Fruit fly (Drosophila melanogaster): ENCODE data around the gene Ugt305A1.

DNA sequence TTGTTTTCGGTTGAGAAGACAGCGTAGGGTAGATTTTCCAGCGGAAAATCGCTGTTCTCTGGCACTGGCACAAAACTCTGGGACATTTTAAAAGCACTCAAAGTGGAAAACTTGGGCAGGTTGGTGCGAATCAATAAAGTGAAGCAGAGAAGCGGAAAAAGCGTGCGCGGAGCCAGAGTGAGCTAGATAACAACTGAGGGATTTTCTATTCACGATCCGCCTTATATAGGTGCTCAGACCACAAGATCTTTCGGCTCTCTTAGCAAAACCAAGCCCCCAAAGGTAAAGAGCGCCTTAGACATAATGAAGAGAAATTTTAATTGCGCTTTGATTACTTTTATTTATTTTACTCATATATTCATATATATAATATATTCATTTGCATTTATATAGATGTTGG, 14.2 kb downstream of the Ugt305A1 start, which contains the start of gene Faa:
- TF ChIP-seq ss (GFP tag; optimal IDR thresholded peaks at IDR 0.05) (no peak), Sox15 (GFP tag; optimal IDR thresholded peaks at IDR 0.05) (no peak), OdsH (GFP tag; optimal IDR thresholded peaks at IDR 0.05) (no peak), cyc (GFP tag; optimal IDR thresholded peaks at IDR 0.05) (no peak), CG4318 (GFP tag; optimal IDR thresholded peaks at IDR 0.05) (no peak), CG6854 (GFP tag; optimal IDR thresholded peaks at IDR 0.05) (no peak), CG7368 (GFP tag; optimal IDR thresholded peaks at IDR 0.05) (no peak), fd59A (GFP tag; optimal IDR thresholded peaks at IDR 0.05) (no peak), vri (GFP tag; optimal IDR thresholded peaks at IDR 0.05) (no peak)
